Worm (Caenorhabditis elegans) whole organism, L1 larva: ENCODE data around the gene alh-6.

Experiments
- ama-1 ChIP-seq: fragments of 150-350 bp; optimal IDR thresholded peaks from 2 replicates; lab custom pipeline; 2014
- efl-3 ChIP-seq: fragments of 200-800 bp; sonication (Bioruptor generic); optimal IDR thresholded peaks from 2 replicates; lab custom pipeline; 2018; ENCODE audit warnings: mild to moderate bottlenecking, missing genetic modification characterization, missing compliant biosample characterization
- lsy-2 ChIP-seq, 2 experiments: fragments of 150-350 bp; optimal IDR thresholded peaks; 2 replicates each; lab custom pipeline; 2014; ENCODE audit warnings: missing biosample characterization in 2 of 2, missing genetic modification characterization in 2 of 2
- nhr-237 ChIP-seq: fragments of 150-350 bp; optimal IDR thresholded peaks from 2 replicates; lab custom pipeline; 2014; ENCODE audit warnings: missing biosample characterization, missing genetic modification characterization
- nhr-76 ChIP-seq: sonication (generic microtip); optimal IDR thresholded peaks from 2 replicates; lab custom pipeline; 2017; ENCODE audit warnings: missing biosample characterization, missing genetic modification characterization
- sptf-1 ChIP-seq: fragments of 150-350 bp; optimal IDR thresholded peaks from 2 replicates; lab custom pipeline; 2014; ENCODE audit warnings: missing biosample characterization, missing genetic modification characterization
- unc-62 ChIP-seq: fragments of 150-350 bp; optimal IDR thresholded peaks from 2 replicates; lab custom pipeline; 2014; ENCODE audit warnings: missing biosample characterization, missing genetic modification reagents, missing genetic modification characterization

DNA sequence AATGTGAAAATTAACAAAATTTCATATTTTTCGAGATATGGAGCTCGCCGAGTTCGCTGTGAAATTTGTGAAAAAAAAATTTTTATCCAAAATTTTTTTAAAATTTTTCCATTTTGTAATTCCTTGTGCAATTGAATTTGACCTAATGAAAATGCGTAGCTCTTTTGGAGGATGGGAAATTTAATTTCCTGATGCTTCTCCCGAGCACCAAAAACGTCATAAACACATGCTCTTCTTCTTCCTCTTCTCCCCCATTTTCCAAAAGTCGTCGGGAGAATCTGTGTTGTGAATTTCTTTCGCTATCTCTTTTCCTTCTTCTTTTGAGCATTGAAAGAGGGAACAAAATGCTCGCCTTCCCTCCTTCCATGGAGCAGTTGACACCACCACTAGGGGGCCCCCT, 31.5 kb upstream of the alh-6 start:
- TF ChIP-seq unc-62 (GFP tag; lab: Kevin White, UChicago) (no peak), lsy-2 (tag; optimal IDR thresholded peaks at IDR 0.05; lab: Kevin White, UChicago) (no peak), sptf-1 (tag; lab: Kevin White, UChicago) (no peak), efl-3 (no peak), ama-1 (lab: Kevin White, UChicago) (no peak), nhr-237 (no peak), nhr-76 (tag; lab: Kevin White, UChicago) (no peak)
